Fruit fly (Drosophila melanogaster) whole organism, wandering third instar larva: ENCODE measurements around the gene Pex12.

Experiments used
- Dfd ChIP-seq: fragments of >200 bp; optimal IDR thresholded peaks from 2 replicates; lab custom pipeline; 2017; ENCODE audit warnings: missing biosample characterization, missing genetic modification characterization
- Jra ChIP-seq: sonication (Bioruptor generic); optimal IDR thresholded peaks from 2 replicates; lab custom pipeline; 2016; ENCODE audit warnings: missing biosample characterization, missing genetic modification characterization
- Mio ChIP-seq: sonication (Bioruptor generic); optimal IDR thresholded peaks from 2 replicates; lab custom pipeline; 2016; ENCODE audit warnings: missing biosample characterization, missing genetic modification characterization
- OdsH ChIP-seq: fragments of 200-800 bp; sonication (Bioruptor generic); optimal IDR thresholded peaks from 2 replicates; lab custom pipeline; 2016; ENCODE audit warnings: missing biosample characterization, mild to moderate bottlenecking, missing genetic modification characterization
- brk ChIP-seq: fragments of 200-800 bp; sonication (Bioruptor generic); optimal IDR thresholded peaks from 2 replicates; lab custom pipeline; 2016; ENCODE audit warnings: missing biosample characterization, mild to moderate bottlenecking, missing genetic modification characterization
- dmrt93B ChIP-seq: fragments of 200-800 bp; sonication (Bioruptor generic); optimal IDR thresholded peaks from 2 replicates; lab custom pipeline; 2018; ENCODE audit warnings: missing biosample characterization, mild to moderate bottlenecking, missing genetic modification characterization
- ey ChIP-seq: fragments of 200-800 bp; sonication (Bioruptor generic); optimal IDR thresholded peaks from 2 replicates; lab custom pipeline; 2016; ENCODE audit warnings: missing biosample characterization, missing genetic modification characterization
- lola ChIP-seq: fragments of >200 bp; optimal IDR thresholded peaks from 2 replicates; lab custom pipeline; 2017; ENCODE audit warnings: missing biosample characterization, missing genetic modification characterization
- pan ChIP-seq: fragments of >200 bp; optimal IDR thresholded peaks from 2 replicates; lab custom pipeline; 2017
- psq ChIP-seq: fragments of 200-800 bp; sonication (Bioruptor generic); optimal IDR thresholded peaks from 3 replicates; lab custom pipeline; 2017; ENCODE audit warnings: missing biosample characterization, mild to moderate bottlenecking, missing genetic modification characterization, moderate library complexity
- tai ChIP-seq: sonication (Bioruptor generic); optimal IDR thresholded peaks from 2 replicates; lab custom pipeline; 2016; ENCODE audit warnings: missing biosample characterization, missing genetic modification characterization
- usp ChIP-seq: fragments of >200 bp; optimal IDR thresholded peaks from 2 replicates; lab custom pipeline; 2017; ENCODE audit warnings: missing biosample characterization, missing genetic modification characterization

DNA sequence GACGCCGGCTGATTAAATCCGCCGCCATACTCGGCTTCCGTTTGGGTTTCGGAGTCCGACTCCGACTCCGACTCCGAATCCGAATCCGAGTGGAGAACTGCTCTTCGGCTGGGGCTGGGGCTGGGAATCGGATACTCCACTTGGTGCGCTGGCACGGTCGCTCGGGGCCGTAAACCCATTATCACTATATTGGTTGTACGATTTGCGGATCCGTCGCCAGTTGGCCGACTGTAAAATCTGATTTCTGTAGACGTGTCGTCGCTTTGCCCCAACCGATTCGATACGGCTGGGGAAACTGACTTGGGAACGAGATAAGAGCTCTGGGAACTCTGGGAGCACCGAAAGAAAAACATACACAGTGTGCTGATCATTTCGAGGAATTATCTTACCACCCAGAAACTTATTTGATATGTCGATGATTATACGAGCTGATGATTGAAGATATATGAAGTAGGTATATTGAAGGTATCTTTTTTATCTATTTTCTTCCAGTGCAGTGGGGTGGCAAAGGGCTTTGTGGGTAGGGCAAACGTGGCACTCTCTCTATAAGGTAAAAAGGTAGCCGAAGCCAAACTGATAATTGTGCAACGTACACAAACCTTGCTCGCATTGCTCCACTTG is 42.2 kb downstream of the Pex12 start:
- TF ChIP-seq Dfd (GFP tag; lab: Kevin White, UChicago), result no peak
- TF ChIP-seq dmrt93B (GFP tag; lab: Kevin White, UChicago), result no peak
- no peak for TF ChIP-seq lola (GFP tag; lab: Kevin White, UChicago)
- TF ChIP-seq brk (GFP tag; lab: Kevin White, UChicago), result no peak
- TF ChIP-seq tai, result no peak
- peak; percentile 65 for TF ChIP-seq OdsH (GFP tag; lab: Kevin White, UChicago)
- TF ChIP-seq Mio (GFP tag; lab: Kevin White, UChicago), result no peak
- TF ChIP-seq psq (GFP tag; lab: Kevin White, UChicago), result peak; percentile 4
- TF ChIP-seq Jra (GFP tag; lab: Kevin White, UChicago), result no peak
- no peak for TF ChIP-seq usp
- TF ChIP-seq ey (GFP tag; lab: Kevin White, UChicago), result no peak
- no peak for TF ChIP-seq pan (lab: Kevin White, UChicago)
